Fruit fly (Drosophila melanogaster) whole organism, wandering third instar larva: Measurements from ENCODE around the gene Zir.

Experiments used
- Abd-B ChIP-seq: fragments of >200 bp; optimal IDR thresholded peaks from 2 replicates; lab custom pipeline; 2017; ENCODE audit warnings: missing biosample characterization, missing genetic modification characterization
- CG32264 ChIP-seq: fragments of 200-800 bp; sonication (Bioruptor generic); optimal IDR thresholded peaks from 2 replicates; lab custom pipeline; 2016; ENCODE audit warnings: missing biosample characterization, missing genetic modification characterization
- CG9705 ChIP-seq: fragments of 200-800 bp; sonication (Bioruptor generic); optimal IDR thresholded peaks from 2 replicates; lab custom pipeline; 2018; ENCODE audit warnings: missing biosample characterization, mild to moderate bottlenecking, missing genetic modification characterization
- CrebA ChIP-seq: fragments of 200-800 bp; sonication (Bioruptor generic); optimal IDR thresholded peaks from 2 replicates; lab custom pipeline; 2016; ENCODE audit warnings: missing biosample characterization, mild to moderate bottlenecking, missing genetic modification characterization, borderline replicate concordance
- Dfd ChIP-seq: fragments of >200 bp; optimal IDR thresholded peaks from 2 replicates; lab custom pipeline; 2017; ENCODE audit warnings: missing biosample characterization, missing genetic modification characterization
- Dif ChIP-seq: fragments of 200-275, 200-300 bp; sonication (Bioruptor generic); optimal IDR thresholded peaks from 2 replicates; lab custom pipeline; 2018; ENCODE audit warnings: missing biosample characterization, missing genetic modification characterization; ENCODE audit not compliant: partially characterized antibody
- GATAd ChIP-seq: sonication (Bioruptor generic); optimal IDR thresholded peaks from 2 replicates; lab custom pipeline; 2016; ENCODE audit warnings: missing biosample characterization, missing genetic modification characterization
- HLH106 ChIP-seq: fragments of 200-800 bp; optimal IDR thresholded peaks from 3 replicates; lab custom pipeline; 2019; ENCODE audit warnings: missing biosample characterization, mild to moderate bottlenecking, missing genetic modification characterization, moderate library complexity
- Hnf4 ChIP-seq: fragments of 200-800 bp; sonication (Bioruptor generic); optimal IDR thresholded peaks from 2 replicates; lab custom pipeline; 2016; ENCODE audit warnings: missing biosample characterization, mild to moderate bottlenecking, missing genetic modification characterization
- Hr78 ChIP-seq: fragments of >200 bp; optimal IDR thresholded peaks from 2 replicates; lab custom pipeline; 2017; ENCODE audit warnings: missing biosample characterization, missing genetic modification characterization
- Hr83 ChIP-seq: fragments of 200-300 bp; sonication (Bioruptor generic); optimal IDR thresholded peaks from 2 replicates; lab custom pipeline; 2016; ENCODE audit warnings: missing biosample characterization, mild to moderate bottlenecking, missing genetic modification characterization, moderate library complexity; ENCODE audit not compliant: poor library complexity, severe bottlenecking
- Jra ChIP-seq: sonication (Bioruptor generic); optimal IDR thresholded peaks from 2 replicates; lab custom pipeline; 2016; ENCODE audit warnings: missing biosample characterization, missing genetic modification characterization
- Mio ChIP-seq: sonication (Bioruptor generic); optimal IDR thresholded peaks from 2 replicates; lab custom pipeline; 2016; ENCODE audit warnings: missing biosample characterization, missing genetic modification characterization
- Myc ChIP-seq: fragments of >200 bp; optimal IDR thresholded peaks from 2 replicates; lab custom pipeline; 2017
- N ChIP-seq: fragments of >200 bp; optimal IDR thresholded peaks from 2 replicates; lab custom pipeline; 2018; ENCODE audit warnings: missing biosample characterization, missing external identifiers, missing genetic modification characterization
- OdsH ChIP-seq: fragments of 200-800 bp; sonication (Bioruptor generic); optimal IDR thresholded peaks from 2 replicates; lab custom pipeline; 2016; ENCODE audit warnings: missing biosample characterization, mild to moderate bottlenecking, missing genetic modification characterization
- Rel ChIP-seq, 2 experiments: fragments of 200-800 bp; sonication (Bioruptor generic) in 1 of 2; optimal IDR thresholded peaks; 2 replicates in 1 of 2; 3 replicates in 1 of 2; lab custom pipeline; 2016 to 2019; ENCODE audit warnings: mild to moderate bottlenecking in 2 of 2, missing biosample characterization in 2 of 2, missing genetic modification characterization in 2 of 2, moderate library complexity in 1 of 2
- Sp1 ChIP-seq: fragments of 200-800 bp; sonication (Bioruptor generic); optimal IDR thresholded peaks from 3 replicates; lab custom pipeline; 2019; ENCODE audit warnings: missing biosample characterization, mild to moderate bottlenecking, missing genetic modification characterization, moderate library complexity
- Vsx2 ChIP-seq: fragments of 200-300, 225-300 bp; sonication (Bioruptor generic); optimal IDR thresholded peaks from 2 replicates; lab custom pipeline; 2018; ENCODE audit warnings: missing biosample characterization, missing genetic modification characterization; ENCODE audit not compliant: partially characterized antibody
- br ChIP-seq: fragments of 200-800 bp; sonication (Bioruptor generic); optimal IDR thresholded peaks from 2 replicates; lab custom pipeline; 2016; ENCODE audit warnings: missing biosample characterization, missing genetic modification characterization
- brk ChIP-seq: fragments of 200-800 bp; sonication (Bioruptor generic); optimal IDR thresholded peaks from 2 replicates; lab custom pipeline; 2016; ENCODE audit warnings: missing biosample characterization, mild to moderate bottlenecking, missing genetic modification characterization
- dl ChIP-seq, 2 experiments: fragments of 175-275, 200-275 bp in 1 of 2; fragments of 200-275 bp in 1 of 2; sonication (Bioruptor generic); optimal IDR thresholded peaks; lab custom pipeline; 2018; ENCODE audit warnings: mild to moderate bottlenecking in 2 of 2, missing biosample characterization in 2 of 2, missing genetic modification characterization in 2 of 2, moderate library complexity in 2 of 2; ENCODE audit not compliant: partially characterized antibody in 2 of 2, insufficient read depth in 1 of 2
- dmrt93B ChIP-seq: fragments of 200-800 bp; sonication (Bioruptor generic); optimal IDR thresholded peaks from 2 replicates; lab custom pipeline; 2018; ENCODE audit warnings: missing biosample characterization, mild to moderate bottlenecking, missing genetic modification characterization
- dsf ChIP-seq: sonication (Bioruptor generic); optimal IDR thresholded peaks from 2 replicates; lab custom pipeline; 2016; ENCODE audit warnings: missing biosample characterization, missing genetic modification characterization, borderline replicate concordance
- ey ChIP-seq: fragments of 200-800 bp; sonication (Bioruptor generic); optimal IDR thresholded peaks from 2 replicates; lab custom pipeline; 2016; ENCODE audit warnings: missing biosample characterization, missing genetic modification characterization
- foxo ChIP-seq, 2 experiments: fragments of 200-800 bp; sonication (Bioruptor generic); optimal IDR thresholded peaks; 2 replicates in 1 of 2; 3 replicates in 1 of 2; lab custom pipeline; 2016 to 2017; ENCODE audit warnings: missing biosample characterization in 2 of 2, missing genetic modification characterization in 2 of 2
- fru ChIP-seq: fragments of 200-800 bp; sonication (Bioruptor generic); optimal IDR thresholded peaks from 3 replicates; lab custom pipeline; 2016; ENCODE audit warnings: missing biosample characterization, mild to moderate bottlenecking, missing genetic modification characterization
- h ChIP-seq: fragments of 200-800 bp; sonication (Bioruptor generic); optimal IDR thresholded peaks from 3 replicates; lab custom pipeline; 2016; ENCODE audit warnings: missing biosample characterization, mild to moderate bottlenecking, missing genetic modification characterization
- jim ChIP-seq: fragments of 175-275, 200-325 bp; sonication (Bioruptor generic); optimal IDR thresholded peaks from 2 replicates; lab custom pipeline; 2016; ENCODE audit warnings: missing biosample characterization, mild to moderate bottlenecking, missing genetic modification characterization
- lola ChIP-seq: fragments of >200 bp; optimal IDR thresholded peaks from 2 replicates; lab custom pipeline; 2017; ENCODE audit warnings: missing biosample characterization, missing genetic modification characterization
- pan ChIP-seq: fragments of >200 bp; optimal IDR thresholded peaks from 2 replicates; lab custom pipeline; 2017
- psq ChIP-seq: fragments of 200-800 bp; sonication (Bioruptor generic); optimal IDR thresholded peaks from 3 replicates; lab custom pipeline; 2017; ENCODE audit warnings: missing biosample characterization, mild to moderate bottlenecking, missing genetic modification characterization, moderate library complexity
- rgr ChIP-seq: fragments of 200-800 bp; sonication (Bioruptor generic); optimal IDR thresholded peaks from 3 replicates; lab custom pipeline; 2016; ENCODE audit warnings: missing biosample characterization, mild to moderate bottlenecking, missing genetic modification characterization
- sage ChIP-seq: fragments of 200-800 bp; sonication (Bioruptor generic); optimal IDR thresholded peaks from 2 replicates; lab custom pipeline; 2016; ENCODE audit warnings: missing biosample characterization, mild to moderate bottlenecking, missing genetic modification characterization
- sv ChIP-seq: fragments of 200-800 bp; sonication (Bioruptor generic); optimal IDR thresholded peaks from 3 replicates; lab custom pipeline; 2016; ENCODE audit warnings: missing biosample characterization, missing genetic modification characterization
- tai ChIP-seq: sonication (Bioruptor generic); optimal IDR thresholded peaks from 2 replicates; lab custom pipeline; 2016; ENCODE audit warnings: missing biosample characterization, missing genetic modification characterization
- usp ChIP-seq: fragments of >200 bp; optimal IDR thresholded peaks from 2 replicates; lab custom pipeline; 2017; ENCODE audit warnings: missing biosample characterization, missing genetic modification characterization
- woc ChIP-seq: sonication (Bioruptor generic); optimal IDR thresholded peaks from 2 replicates; lab custom pipeline; 2016; ENCODE audit warnings: missing biosample characterization, mild to moderate bottlenecking, missing genetic modification characterization

The Zir gene

dm6 chr2L:78828-79227, 15.7 kb upstream of the Zir start:
- no peak for TF ChIP-seq ey
- no peak for TF ChIP-seq lola (GFP tag; lab: Kevin White, UChicago)
- TF ChIP-seq CG32264 (GFP tag; lab: Kevin White, UChicago): no peak
- no peak for TF ChIP-seq Vsx2 (GFP tag; lab: Kevin White, UChicago)
- no peak for TF ChIP-seq tai (GFP tag; lab: Kevin White, UChicago)
- TF ChIP-seq Dif (GFP tag; lab: Kevin White, UChicago): no peak
- no peak for TF ChIP-seq dmrt93B (GFP tag; lab: Kevin White, UChicago)
- no peak for TF ChIP-seq dsf
- TF ChIP-seq N (GFP tag; lab: Kevin White, UChicago): no peak
- no peak for TF ChIP-seq rgr (GFP tag; lab: Kevin White, UChicago)
- TF ChIP-seq br: no peak
- no peak for TF ChIP-seq sage (GFP tag; lab: Kevin White, UChicago)
- no peak for TF ChIP-seq OdsH
- TF ChIP-seq Abd-B: no peak
- no peak for TF ChIP-seq Rel (GFP tag; optimal IDR thresholded peaks at IDR 0.05; lab: Kevin White, UChicago)
- no peak for TF ChIP-seq Rel (tag; optimal IDR thresholded peaks at IDR 0.05; lab: Kevin White, UChicago)
- no peak for TF ChIP-seq CrebA

dm6 chr2L:81198-81597, 13.3 kb upstream of the Zir start:
- no peak for TF ChIP-seq sv
- no peak for TF ChIP-seq Dif (GFP tag; lab: Kevin White, UChicago)
- no peak for TF ChIP-seq Myc (lab: Kevin White, UChicago)
- no peak for TF ChIP-seq Hr78 (GFP tag; lab: Kevin White, UChicago)
- TF ChIP-seq N (GFP tag; lab: Kevin White, UChicago): no peak
- TF ChIP-seq psq (GFP tag; lab: Kevin White, UChicago): peak; percentile 24
- no peak for TF ChIP-seq CG32264 (GFP tag; lab: Kevin White, UChicago)
- peak; percentile 12 for TF ChIP-seq woc
- TF ChIP-seq CG9705 (GFP tag; lab: Kevin White, UChicago): no peak
- TF ChIP-seq OdsH: peak; percentile 55
- TF ChIP-seq lola (GFP tag; lab: Kevin White, UChicago): no peak
- TF ChIP-seq HLH106 (tag; lab: Kevin White, UChicago): peak; percentile 5
- TF ChIP-seq Abd-B: no peak
- TF ChIP-seq Hnf4 (GFP tag; lab: Kevin White, UChicago): peak; percentile 70
- TF ChIP-seq Vsx2 (GFP tag; lab: Kevin White, UChicago): no peak
- TF ChIP-seq sage (GFP tag; lab: Kevin White, UChicago): peak; percentile 53
- TF ChIP-seq pan: no peak
- no peak for TF ChIP-seq Mio (GFP tag; lab: Kevin White, UChicago)
- TF ChIP-seq dsf: no peak
- TF ChIP-seq GATAd (GFP tag; lab: Kevin White, UChicago): no peak
- peak; percentile 80 for TF ChIP-seq h (GFP tag; lab: Kevin White, UChicago)
- peak; percentile 80 for TF ChIP-seq Hr83
- TF ChIP-seq dmrt93B (GFP tag; lab: Kevin White, UChicago): no peak
- TF ChIP-seq usp (GFP tag; lab: Kevin White, UChicago): no peak
- TF ChIP-seq fru (GFP tag; lab: Kevin White, UChicago): peak; percentile 59
- peak in 1 of 2 experiments; percentile 38 for TF ChIP-seq foxo (GFP tag; optimal IDR thresholded peaks at IDR 0.05; lab: Kevin White, UChicago)
- peak; percentile 74 for TF ChIP-seq brk
- TF ChIP-seq ey: peak; percentile 5
- TF ChIP-seq tai (GFP tag; lab: Kevin White, UChicago): peak; percentile 46
- peak; percentile 68 for TF ChIP-seq br
- no peak for TF ChIP-seq jim (GFP tag; lab: Kevin White, UChicago)
- TF ChIP-seq CrebA: no peak
- peak; percentile 56 for TF ChIP-seq Sp1
- TF ChIP-seq Jra (GFP tag; lab: Kevin White, UChicago): peak; percentile 10
- TF ChIP-seq Dfd (GFP tag; lab: Kevin White, UChicago): no peak
- TF ChIP-seq rgr (GFP tag; lab: Kevin White, UChicago): peak; percentile 69
- peak; percentile 36 for TF ChIP-seq Rel (GFP tag; optimal IDR thresholded peaks at IDR 0.05; lab: Kevin White, UChicago)
- TF ChIP-seq Rel (tag; optimal IDR thresholded peaks at IDR 0.05; lab: Kevin White, UChicago): peak; percentile 20
- TF ChIP-seq dl (GFP tag; optimal IDR thresholded peaks at IDR 0.05; lab: Kevin White, UChicago; ENCODE audit: insufficient read depth in 1 of 2, partially characterized antibody in 2 of 2): no peak
